Fruit fly (Drosophila melanogaster): ENCODE measurements around the gene Crag.

Gene Crag

dm6 chrX:8573744-8574484 lies 17.9 kb upstream of the Crag start, which contains the start of gene CG12065 (continued):
- TF ChIP-seq hkb (optimal IDR thresholded peaks at IDR 0.05): no peak
- TF ChIP-seq hkb (GFP tag; IDR thresholded peaks at IDR 0.05): peak; percentile 36; the same call in 1 of the 2 replicates
- peak; percentile 63 for TF ChIP-seq ato (GFP tag; IDR thresholded peaks at IDR 0.05; ENCODE audit: partially characterized antibody)
- no peak for TF ChIP-seq CG1832 (GFP tag; optimal IDR thresholded peaks at IDR 0.05)
- TF ChIP-seq Awh (GFP tag; IDR thresholded peaks at IDR 0.05): no peak
- peak; percentile 31 for TF ChIP-seq CG7839 (tag; optimal IDR thresholded peaks at IDR 0.05)
- TF ChIP-seq CG43689 (GFP tag; IDR thresholded peaks at IDR 0.05): no peak
- TF ChIP-seq Atf-2 (GFP tag; optimal IDR thresholded peaks at IDR 0.05): no peak
- no peak for TF ChIP-seq CG11723 (GFP tag; optimal IDR thresholded peaks at IDR 0.05)
- no peak for TF ChIP-seq CG1792 (GFP tag; optimal IDR thresholded peaks at IDR 0.05)
- TF ChIP-seq CG8281 (tag; optimal IDR thresholded peaks at IDR 0.05): no peak
- no peak for TF ChIP-seq peb (GFP tag; IDR thresholded peaks at IDR 0.05)
- TF ChIP-seq zen2 (GFP tag; IDR thresholded peaks at IDR 0.05; ENCODE audit: partially characterized antibody): no peak
- peak; percentile 51 for TF ChIP-seq run (tag; optimal IDR thresholded peaks at IDR 0.05)
- no peak for TF ChIP-seq Sin3A (optimal IDR thresholded peaks at IDR 0.05)
- no peak for TF ChIP-seq CG2120 (GFP tag; optimal IDR thresholded peaks at IDR 0.05)
- TF ChIP-seq NK7.1 (GFP tag; optimal IDR thresholded peaks at IDR 0.05): no peak
- TF ChIP-seq CG14441 (GFP tag; IDR thresholded peaks at IDR 0.05): no peak
- TF ChIP-seq Bdp1 (GFP tag; optimal IDR thresholded peaks at IDR 0.05): no peak
- no peak for TF ChIP-seq CG7786 (GFP tag; optimal IDR thresholded peaks at IDR 0.05)
- TF ChIP-seq CG2889 (GFP tag; IDR thresholded peaks at IDR 0.05): no peak
- TF ChIP-seq Hmx (GFP tag; optimal IDR thresholded peaks at IDR 0.05): no peak
- no peak for TF ChIP-seq vnd (GFP tag; IDR thresholded peaks at IDR 0.05; ENCODE audit: partially characterized antibody)
- peak; percentile 32; the same call in 1 of the 2 replicates for TF ChIP-seq crol (GFP tag; IDR thresholded peaks at IDR 0.05)
- TF ChIP-seq kni (GFP tag; optimal IDR thresholded peaks at IDR 0.05): peak; percentile 80
- TF ChIP-seq tup (GFP tag; optimal IDR thresholded peaks at IDR 0.05): no peak
- no peak for TF ChIP-seq CG30020 (tag; optimal IDR thresholded peaks at IDR 0.05)
- TF ChIP-seq CG32767 (GFP tag; IDR thresholded peaks at IDR 0.05): 0 out of 2 replicates have a peak, but pooled peaks have one; percentile 11
- TF ChIP-seq grn (GFP tag; optimal IDR thresholded peaks at IDR 0.05): peak; percentile 30
- peak; percentile 9; the same call in 1 of the 2 replicates for TF ChIP-seq Ada2b (GFP tag; IDR thresholded peaks at IDR 0.05)
- no peak for TF ChIP-seq zen (tag; optimal IDR thresholded peaks at IDR 0.05)
- no peak for TF ChIP-seq CG31365 (tag; optimal IDR thresholded peaks at IDR 0.05)
- peak; percentile 15; the same call in 1 of the 2 replicates for TF ChIP-seq seq (GFP tag; IDR thresholded peaks at IDR 0.05)
- no peak for TF ChIP-seq Dip3 (GFP tag; optimal IDR thresholded peaks at IDR 0.05)
- no peak for TF ChIP-seq CG17328 (GFP tag; IDR thresholded peaks at IDR 0.05)
- no peak for TF ChIP-seq lbe (GFP tag; optimal IDR thresholded peaks at IDR 0.05)
- TF ChIP-seq ap (GFP tag; IDR thresholded peaks at IDR 0.05): no peak
- no peak for TF ChIP-seq GATAe (GFP tag; conservative IDR thresholded peaks at IDR 0.05)
- TF ChIP-seq H2.0 (GFP tag; IDR thresholded peaks at IDR 0.05): no peak
- TF ChIP-seq sens (GFP tag): no peak
- TF ChIP-seq dan (GFP tag; IDR thresholded peaks at IDR 0.05): no peak
- no peak for TF ChIP-seq zfh2 (GFP tag; optimal IDR thresholded peaks at IDR 0.05)
- no peak for TF ChIP-seq CG7372 (GFP tag; IDR thresholded peaks at IDR 0.05)
- no peak for TF ChIP-seq CG17385 (GFP tag; optimal IDR thresholded peaks at IDR 0.05)
- no peak for TF ChIP-seq ham (GFP tag; IDR thresholded peaks at IDR 0.05)
- no peak for TF ChIP-seq zfh1 (GFP tag; IDR thresholded peaks at IDR 0.05)
- TF ChIP-seq Asciz (GFP tag; optimal IDR thresholded peaks at IDR 0.05): peak; percentile 86
- no peak for TF ChIP-seq Nf-YA (GFP tag; IDR thresholded peaks at IDR 0.05)
- peak; percentile 59 for TF ChIP-seq CG18599 (GFP tag; optimal IDR thresholded peaks at IDR 0.05)
- no peak for TF ChIP-seq CG10321 (GFP tag; IDR thresholded peaks at IDR 0.05)
- no peak for TF ChIP-seq nerfin-2 (GFP tag; IDR thresholded peaks at IDR 0.05; ENCODE audit: partially characterized antibody)

Data from whole organism, embryonic.